Worm (Caenorhabditis elegans) whole organism, late embryonic: ENCODE data around the gene srw-67.

Experiments used
- C08G9.2 ChIP-seq: sonication (generic microtip); optimal IDR thresholded peaks from 2 replicates; lab custom pipeline; 2016; ENCODE audit warnings: mild to moderate bottlenecking, missing genetic modification characterization, moderate library complexity, missing compliant biosample characterization
- C38D4.7 ChIP-seq: fragments of 200-800 bp; sonication (Bioruptor generic); optimal IDR thresholded peaks from 2 replicates; lab custom pipeline; 2018; ENCODE audit warnings: mild to moderate bottlenecking, missing genetic modification characterization, moderate library complexity, missing compliant biosample characterization
- F13H6.1 ChIP-seq: sonication (generic microtip); optimal IDR thresholded peaks from 2 replicates; lab custom pipeline; 2016; ENCODE audit warnings: missing genetic modification characterization, missing compliant biosample characterization
- K09A11.1 ChIP-seq: sonication (generic microtip); optimal IDR thresholded peaks from 2 replicates; lab custom pipeline; 2017; ENCODE audit warnings: antibody characterized with exemption, mild to moderate bottlenecking, missing genetic modification characterization, missing compliant biosample characterization; ENCODE audit not compliant: insufficient read depth
- T23F11.4 ChIP-seq: fragments of 200-800 bp; sonication (Bioruptor generic); optimal IDR thresholded peaks from 2 replicates; lab custom pipeline; 2018; ENCODE audit warnings: mild to moderate bottlenecking, missing genetic modification characterization, missing compliant biosample characterization
- ahr-1 ChIP-seq: sonication (generic microtip); optimal IDR thresholded peaks from 2 replicates; lab custom pipeline; 2016; ENCODE audit warnings: missing genetic modification characterization, missing compliant biosample characterization
- ama-1 ChIP-seq: fragments of 150-350 bp; optimal IDR thresholded peaks from 2 replicates; lab custom pipeline; 2014
- ceh-24 ChIP-seq: sonication (generic microtip); optimal IDR thresholded peaks from 2 replicates; lab custom pipeline; 2016; ENCODE audit warnings: mild to moderate bottlenecking, missing genetic modification characterization, missing compliant biosample characterization
- ceh-30 ChIP-seq: fragments of 150-350 bp; optimal IDR thresholded peaks from 2 replicates; lab custom pipeline; 2014; ENCODE audit warnings: missing biosample characterization, missing genetic modification characterization
- ceh-31 ChIP-seq: sonication (generic microtip); optimal IDR thresholded peaks from 2 replicates; lab custom pipeline; 2016; ENCODE audit warnings: missing genetic modification characterization, missing compliant biosample characterization
- ceh-34 ChIP-seq: sonication (generic microtip); optimal IDR thresholded peaks from 2 replicates; lab custom pipeline; 2016; ENCODE audit warnings: mild to moderate bottlenecking, missing genetic modification characterization, missing compliant biosample characterization
- ceh-45 ChIP-seq: fragments of 200-800 bp; sonication (Bioruptor generic); IDR thresholded peaks from 2 replicates; pipeline ENCODE4 v1.3.6; 2022; ENCODE audit warnings: missing genetic modification reagents, missing genetic modification characterization, missing compliant biosample characterization
- ceh-48 ChIP-seq: sonication (generic microtip); optimal IDR thresholded peaks from 2 replicates; lab custom pipeline; 2016; ENCODE audit warnings: missing genetic modification characterization, inconsistent platforms, missing compliant biosample characterization
- ceh-6 ChIP-seq: fragments of 200-800 bp; sonication (Bioruptor generic); optimal IDR thresholded peaks from 2 replicates; lab custom pipeline; 2018; ENCODE audit warnings: mild to moderate bottlenecking, missing genetic modification characterization, missing compliant biosample characterization
- che-1 ChIP-seq: sonication (generic microtip); optimal IDR thresholded peaks from 2 replicates; lab custom pipeline; 2016; ENCODE audit warnings: mild to moderate bottlenecking, missing genetic modification characterization, missing compliant biosample characterization
- elt-2 ChIP-seq: sonication (generic microtip); optimal IDR thresholded peaks from 2 replicates; lab custom pipeline; 2016; ENCODE audit warnings: missing genetic modification reagents, missing genetic modification characterization, missing compliant biosample characterization
- eyg-1 ChIP-seq: sonication (generic microtip); optimal IDR thresholded peaks from 2 replicates; lab custom pipeline; 2016; ENCODE audit warnings: missing genotype, missing genetic modification characterization, missing compliant biosample characterization
- fax-1 ChIP-seq: sonication (generic microtip); optimal IDR thresholded peaks from 2 replicates; lab custom pipeline; 2016; ENCODE audit warnings: missing genotype, missing genetic modification characterization, missing compliant biosample characterization
- fkh-10 ChIP-seq: fragments of 150-350 bp; optimal IDR thresholded peaks from 2 replicates; lab custom pipeline; 2014; ENCODE audit warnings: missing biosample characterization, missing genetic modification reagents, missing genetic modification characterization
- fkh-6 ChIP-seq: sonication (generic microtip); optimal IDR thresholded peaks from 2 replicates; lab custom pipeline; 2016; ENCODE audit warnings: missing genetic modification characterization, missing compliant biosample characterization
- hlh-13 ChIP-seq: fragments of 200-800 bp; sonication (Bioruptor generic); optimal IDR thresholded peaks from 2 replicates; lab custom pipeline; 2018; ENCODE audit warnings: mild to moderate bottlenecking, missing genetic modification characterization, missing compliant biosample characterization
- hlh-30 ChIP-seq: sonication (generic microtip); optimal IDR thresholded peaks from 2 replicates; lab custom pipeline; 2017; ENCODE audit warnings: antibody characterized with exemption, missing genetic modification characterization, missing compliant biosample characterization; ENCODE audit not compliant: insufficient read depth
- hlh-6 ChIP-seq: sonication (generic microtip); optimal IDR thresholded peaks from 2 replicates; lab custom pipeline; 2016; ENCODE audit warnings: missing genotype, missing genetic modification characterization, missing compliant biosample characterization
- lim-6 ChIP-seq: sonication (generic microtip); optimal IDR thresholded peaks from 2 replicates; lab custom pipeline; 2016; ENCODE audit warnings: missing genetic modification characterization, missing compliant biosample characterization
- madf-2 ChIP-seq: sonication (generic microtip); optimal IDR thresholded peaks from 2 replicates; lab custom pipeline; 2017; ENCODE audit warnings: missing genetic modification characterization, missing compliant biosample characterization
- nhr-11 ChIP-seq: fragments of 150-350 bp; optimal IDR thresholded peaks from 2 replicates; lab custom pipeline; 2014; ENCODE audit warnings: missing biosample characterization, missing genetic modification characterization
- npax-4 ChIP-seq: sonication (generic microtip); optimal IDR thresholded peaks from 2 replicates; lab custom pipeline; 2016; ENCODE audit warnings: missing genetic modification characterization, missing compliant biosample characterization
- odd-2 ChIP-seq: sonication (generic microtip); optimal IDR thresholded peaks from 2 replicates; lab custom pipeline; 2017; ENCODE audit warnings: antibody characterized with exemption, mild to moderate bottlenecking, missing genetic modification characterization, missing compliant biosample characterization
- pag-3 ChIP-seq: sonication (generic microtip); optimal IDR thresholded peaks from 2 replicates; lab custom pipeline; 2016; ENCODE audit warnings: missing compliant biosample characterization, missing genetic modification characterization, borderline replicate concordance
- pax-1 ChIP-seq: fragments of 150-350 bp; optimal IDR thresholded peaks from 2 replicates; lab custom pipeline; 2014; ENCODE audit warnings: missing biosample characterization, missing genetic modification characterization
- pha-4 ChIP-seq: fragments of 150-350 bp; optimal IDR thresholded peaks from 2 replicates; lab custom pipeline; 2018; ENCODE audit warnings: missing biosample characterization, missing genetic modification reagents, missing genetic modification characterization
- pros-1 ChIP-seq: fragments of 150-350 bp; optimal IDR thresholded peaks from 2 replicates; lab custom pipeline; 2014; ENCODE audit warnings: missing biosample characterization, missing genetic modification reagents, missing genetic modification characterization
- ref-2 ChIP-seq: sonication (generic microtip); optimal IDR thresholded peaks from 2 replicates; lab custom pipeline; 2016; ENCODE audit warnings: missing genetic modification characterization, missing compliant biosample characterization
- sox-2 ChIP-seq: fragments of 200-800 bp; sonication (Bioruptor generic); IDR thresholded peaks from 2 replicates; pipeline ENCODE4 v1.3.6; 2022; ENCODE audit warnings: missing genetic modification reagents, missing genetic modification characterization, missing compliant biosample characterization
- sox-4 ChIP-seq: sonication (generic microtip); optimal IDR thresholded peaks from 2 replicates; lab custom pipeline; 2017; ENCODE audit warnings: mild to moderate bottlenecking, missing genetic modification characterization, inconsistent platforms, missing compliant biosample characterization
- ttx-3 ChIP-seq: sonication (generic microtip); optimal IDR thresholded peaks from 2 replicates; lab custom pipeline; 2016; ENCODE audit warnings: missing genetic modification reagents, missing genetic modification characterization, missing compliant biosample characterization
- unc-3 ChIP-seq, 2 experiments: fragments of 200-800 bp in 1 of 2; sonication (Bioruptor generic) in 1 of 2; sonication (generic microtip) in 1 of 2; conservative IDR thresholded peaks in 1 of 2; optimal IDR thresholded peaks in 1 of 2; 2 replicates each; pipeline versions ENCODE4 v1.3.6 to Lab custom; 2016 to 2022; ENCODE audit warnings: missing compliant biosample characterization in 2 of 2, missing genetic modification characterization in 2 of 2, missing genetic modification reagents in 1 of 2
- unc-42 ChIP-seq: sonication (generic microtip); optimal IDR thresholded peaks from 2 replicates; lab custom pipeline; 2016; ENCODE audit warnings: missing genotype, missing genetic modification characterization, missing compliant biosample characterization
- unc-86 ChIP-seq: sonication (generic microtip); optimal IDR thresholded peaks from 2 replicates; lab custom pipeline; 2016; ENCODE audit warnings: missing genetic modification characterization, missing compliant biosample characterization
- ztf-16 ChIP-seq: sonication (generic microtip); optimal IDR thresholded peaks from 2 replicates; lab custom pipeline; 2017; ENCODE audit warnings: missing genetic modification characterization, missing compliant biosample characterization

srw-67 gene

ce11 chrV:7400588-7400987 lies 16.9 kb upstream of the srw-67 start, which contains the start of gene srx-60:
Gene srx-60, plus strand, starts transcription at chrV:7400888.
- TF ChIP-seq pros-1 (tag; lab: Kevin White, UChicago) (no peak), unc-86 (no peak), ceh-30 (tag; lab: Kevin White, UChicago) (no peak), ztf-16 (tag; lab: Kevin White, UChicago) (no peak), ceh-45 (GFP tag; lab: Robert Waterston, UW) (no peak), nhr-11 (no peak), eyg-1 (tag; lab: Kevin White, UChicago) (no peak), elt-2 (tag; lab: Kevin White, UChicago) (no peak), ceh-31 (tag; lab: Kevin White, UChicago) (no peak), ttx-3 (no peak), ahr-1 (tag; lab: Kevin White, UChicago) (no peak), hlh-6 (tag; lab: Kevin White, UChicago) (no peak), ceh-48 (tag; lab: Kevin White, UChicago) (no peak), odd-2 (tag; lab: Kevin White, UChicago) (no peak), K09A11.1 (tag; lab: Kevin White, UChicago) (no peak), unc-42 (tag; lab: Kevin White, UChicago) (no peak)
- TF ChIP-seq, all 69 proteins: peak for 0

ce11 chrV:7402355-7402754 lies 15.1 kb upstream of the srw-67 start, which contains the start of gene srj-13:
Gene srj-13, plus strand, starts transcription at chrV:7402655.
- no peak for TF ChIP-seq C38D4.7 (GFP tag; lab: Kevin White, UChicago)
- no peak for TF ChIP-seq che-1
- no peak for TF ChIP-seq ceh-6
- TF ChIP-seq pax-1 (tag; lab: Kevin White, UChicago): no peak
- no peak for TF ChIP-seq lim-6 (tag; lab: Kevin White, UChicago)
- no peak for TF ChIP-seq F13H6.1
- TF ChIP-seq madf-2 (tag; lab: Kevin White, UChicago): no peak
- TF ChIP-seq ama-1 (lab: Kevin White, UChicago): no peak
- no peak for TF ChIP-seq sox-4 (tag; lab: Kevin White, UChicago)
- no peak for TF ChIP-seq unc-3 (GFP tag; conservative IDR thresholded peaks at IDR 0.05; lab: Robert Waterston, UW)
- no peak for TF ChIP-seq unc-3 (tag; optimal IDR thresholded peaks at IDR 0.05; lab: Kevin White, UChicago)
- TF ChIP-seq fax-1 (tag; lab: Kevin White, UChicago): no peak
- no peak for TF ChIP-seq ceh-24 (tag; lab: Kevin White, UChicago)
- no peak for TF ChIP-seq pag-3 (tag; lab: Kevin White, UChicago)
- TF ChIP-seq hlh-13 (GFP tag; lab: Kevin White, UChicago): no peak
- TF ChIP-seq ref-2 (tag; lab: Kevin White, UChicago): no peak
- TF ChIP-seq ceh-34 (tag; lab: Kevin White, UChicago): no peak

- no peak for TF ChIP-seq elt-2 (tag; lab: Kevin White, UChicago)
These were observed 14.0 kb upstream of the srw-67 start for ce11 chrV:7403501-7403900.

- TF ChIP-seq sox-4 (tag; lab: Kevin White, UChicago) (no peak), pha-4 (tag; lab: Kevin White, UChicago) (no peak), fkh-6 (tag; lab: Kevin White, UChicago) (no peak), ceh-48 (tag; lab: Kevin White, UChicago) (no peak), che-1 (no peak), sox-2 (GFP tag; lab: Robert Waterston, UW) (no peak), npax-4 (tag; lab: Kevin White, UChicago) (no peak), T23F11.4 (no peak), unc-86 (no peak), ceh-34 (tag; lab: Kevin White, UChicago) (no peak), C08G9.2 (tag; lab: Kevin White, UChicago) (no peak), ceh-6 (no peak), pag-3 (tag; lab: Kevin White, UChicago) (no peak), hlh-30 (tag; lab: Kevin White, UChicago) (no peak), ama-1 (lab: Kevin White, UChicago) (no peak), ttx-3 (no peak), fkh-10 (GFP tag; lab: Kevin White, UChicago) (no peak)
These were observed 8.9 kb upstream of the srw-67 start, which contains the start of gene srt-6 for ce11 chrV:7408520-7408919. Gene srt-6, minus strand, starts transcription at chrV:7408814.
